Fruit fly (Drosophila melanogaster): Measurements from ENCODE around the gene Meltrin.

Meltrin gene

DNA sequence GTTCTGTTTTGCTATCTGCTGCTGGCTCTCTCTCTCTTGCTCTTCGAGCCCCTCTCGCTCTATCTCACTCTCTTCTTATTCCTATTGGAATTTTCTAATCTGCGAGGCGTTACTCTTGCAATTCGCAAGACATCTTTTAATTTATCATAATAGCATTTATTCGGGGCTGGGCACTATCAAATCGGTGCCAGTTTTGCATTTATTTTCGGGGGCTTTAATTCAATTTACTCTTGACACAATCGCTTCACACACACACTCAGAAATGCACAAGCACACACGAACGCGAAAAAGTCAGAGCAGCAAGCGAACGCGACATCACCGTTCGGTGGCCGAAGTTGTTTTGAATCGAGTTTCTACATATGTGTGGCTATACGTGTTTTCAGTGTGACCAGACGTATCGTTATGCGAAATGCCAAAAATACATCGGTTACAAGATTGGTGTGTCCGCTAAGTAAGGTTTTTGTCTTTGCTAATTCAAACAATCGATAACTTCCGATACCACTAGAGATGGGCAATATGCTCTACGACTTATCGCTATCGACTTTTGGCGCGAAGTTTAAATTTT lies at the start of gene Meltrin:
TSS of gene Meltrin (minus strand) at position 344 of the 565 bp plus-strand sequence.
- TF ChIP-seq CG16863 (GFP tag; optimal IDR thresholded peaks at IDR 0.05) (no peak), Sry-β (GFP tag; optimal IDR thresholded peaks at IDR 0.05) (no peak), pita (GFP tag; optimal IDR thresholded peaks at IDR 0.05) (peak; percentile 96), Usf (GFP tag; optimal IDR thresholded peaks at IDR 0.05) (no peak), MBD-R2 (GFP tag; IDR thresholded peaks at IDR 0.05) (no peak), CG11560 (tag; IDR thresholded peaks at IDR 0.05) (no peak), gfzf (GFP tag; optimal IDR thresholded peaks at IDR 0.05) (peak; percentile 97), NC2α (GFP tag; optimal IDR thresholded peaks at IDR 0.05) (peak; percentile 36), toy (GFP tag; IDR thresholded peaks at IDR 0.05) (no peak), CG3995 (GFP tag; optimal IDR thresholded peaks at IDR 0.05) (no peak), Dfd (GFP tag; optimal IDR thresholded peaks at IDR 0.05) (no peak), row (GFP tag; IDR thresholded peaks at IDR 0.05) (no peak), Fer2 (tag; optimal IDR thresholded peaks at IDR 0.05) (no peak), Six4 (GFP tag; optimal IDR thresholded peaks at IDR 0.05) (no peak), CG8089 (GFP tag; optimal IDR thresholded peaks at IDR 0.05) (peak; percentile 36), Nf-YA (GFP tag; IDR thresholded peaks at IDR 0.05) (no peak), Mes4 (GFP tag; optimal IDR thresholded peaks at IDR 0.05) (peak; percentile 50), trem (tag; optimal IDR thresholded peaks at IDR 0.05) (peak; percentile 83), CG13296 (GFP tag; optimal IDR thresholded peaks at IDR 0.05) (peak; percentile 75), aop (GFP tag; IDR thresholded peaks at IDR 0.05) (no peak), nerfin-2 (GFP tag; IDR thresholded peaks at IDR 0.05; ENCODE audit: partially characterized antibody) (no peak), tin (GFP tag; optimal IDR thresholded peaks at IDR 0.05) (no peak), CG16779 (GFP tag; IDR thresholded peaks at IDR 0.05) (no peak), Ssrp (tag; optimal IDR thresholded peaks at IDR 0.05) (no peak), br (optimal IDR thresholded peaks at IDR 0.05) (no peak), B-H1 (GFP tag; IDR thresholded peaks at IDR 0.05) (no peak), ranshi (GFP tag; IDR thresholded peaks at IDR 0.05) (no peak), Hmr (GFP tag; optimal IDR thresholded peaks at IDR 0.05) (peak; percentile 92), ap (GFP tag; IDR thresholded peaks at IDR 0.05) (no peak), CG17612 (GFP tag; IDR thresholded peaks at IDR 0.05) (no peak), jing (GFP tag; optimal IDR thresholded peaks at IDR 0.05) (no peak), CG9817 (tag; optimal IDR thresholded peaks at IDR 0.05) (no peak), BtbVII (GFP tag; optimal IDR thresholded peaks at IDR 0.05) (peak; percentile 38), Fer1 (GFP tag; optimal IDR thresholded peaks at IDR 0.05) (peak; percentile 79), Blimp-1 (GFP tag; optimal IDR thresholded peaks at IDR 0.05) (no peak), CG15696 (tag; optimal IDR thresholded peaks at IDR 0.05) (peak; percentile 2), HLH4C (GFP tag; IDR thresholded peaks at IDR 0.05; ENCODE audit: partially characterized antibody) (no peak), CG2116 (GFP tag; optimal IDR thresholded peaks at IDR 0.05) (peak; percentile 91), Rfx (GFP tag; IDR thresholded peaks at IDR 0.05) (no peak), vnd (GFP tag; IDR thresholded peaks at IDR 0.05; ENCODE audit: partially characterized antibody) (no peak), NK7.1 (GFP tag; optimal IDR thresholded peaks at IDR 0.05) (peak; percentile 53), Dek (tag; optimal IDR thresholded peaks at IDR 0.05) (peak; percentile 64), Max (GFP tag; optimal IDR thresholded peaks at IDR 0.05) (peak; percentile 50), lmd (GFP tag; IDR thresholded peaks at IDR 0.05) (no peak), cas (GFP tag; IDR thresholded peaks at IDR 0.05) (no peak), CG14965 (GFP tag; optimal IDR thresholded peaks at IDR 0.05; ENCODE audit: borderline replicate concordance) (no peak), slp2 (GFP tag; optimal IDR thresholded peaks at IDR 0.05) (no peak), CG4360 (GFP tag; IDR thresholded peaks at IDR 0.05) (no peak), zf30C (GFP tag; optimal IDR thresholded peaks at IDR 0.05) (peak; percentile 40), CG31388 (GFP tag; optimal IDR thresholded peaks at IDR 0.05) (no peak), CG17361 (GFP tag; IDR thresholded peaks at IDR 0.05) (no peak), HLH3B (GFP tag; IDR thresholded peaks at IDR 0.05) (no peak)

All from whole organism, embryonic.